Worm (Caenorhabditis elegans): ENCODE results near the gene mrps-26.

The mrps-26 gene

DNA sequence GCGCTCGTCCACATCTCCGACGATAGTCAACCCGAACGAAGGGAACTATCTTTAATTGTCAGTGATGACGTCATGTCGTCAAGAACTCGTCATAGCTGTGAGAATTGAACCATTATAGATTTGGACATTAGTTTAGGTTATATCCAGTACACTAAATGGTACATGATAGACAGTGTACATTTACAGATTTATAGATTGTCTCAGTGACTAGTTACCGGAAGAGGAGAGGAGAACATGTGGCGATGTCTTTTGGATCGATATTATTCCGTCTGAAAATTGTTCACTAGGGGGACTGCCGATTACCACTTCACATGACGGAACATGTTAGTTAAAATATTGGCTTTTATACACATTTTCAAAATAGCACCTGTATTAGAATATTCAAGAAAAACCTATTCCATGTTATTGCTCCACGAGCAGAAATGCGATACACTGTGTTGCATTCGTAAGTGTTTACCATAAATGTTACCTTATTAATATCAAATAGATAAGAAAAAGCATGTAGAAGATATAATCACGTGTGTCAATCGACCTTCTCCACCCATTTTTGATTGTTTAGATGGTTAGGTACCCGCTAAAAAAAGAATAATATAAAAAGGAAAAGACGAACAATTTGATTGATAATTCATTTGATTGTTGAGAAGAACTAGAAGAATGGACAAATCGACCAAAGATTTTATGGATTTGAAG lies 33.0 kb downstream of the mrps-26 start, which contains the start of gene ZC395.5:
ZC395.5 (plus strand) TSS at position 632 of the 690 bp plus-strand sequence.
- TF ChIP-seq ceh-83 (GFP tag; optimal IDR thresholded peaks at IDR 0.05) (no peak), zip-8 (tag; optimal IDR thresholded peaks at IDR 0.05) (peak; percentile 11), lsy-2 (tag; optimal IDR thresholded peaks at IDR 0.05) (no peak)

DNA sequence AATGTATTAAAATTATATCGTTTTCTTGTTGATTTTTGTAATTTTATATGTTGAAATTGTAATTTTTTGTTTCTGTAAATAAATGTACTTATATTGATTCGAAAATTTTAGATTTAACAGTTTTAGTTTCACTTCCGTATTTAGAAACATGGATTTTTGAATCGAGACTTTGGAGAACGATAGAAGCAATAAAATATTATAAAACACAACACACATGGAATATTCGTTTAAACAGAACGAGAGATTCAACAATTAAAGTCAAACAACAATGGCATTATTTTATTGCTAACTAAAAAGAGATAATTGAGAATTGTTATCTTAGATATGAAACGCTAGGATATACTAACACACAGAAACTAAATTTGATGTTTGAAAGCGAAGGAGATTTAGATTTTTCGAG lies 34.1 kb downstream of the mrps-26 start:
- TF ChIP-seq lin-13 (tag; optimal IDR thresholded peaks at IDR 0.05) = no peak
- TF ChIP-seq M03D4.4 (tag; optimal IDR thresholded peaks at IDR 0.05) = no peak
- TF ChIP-seq ceh-83 (GFP tag; optimal IDR thresholded peaks at IDR 0.05) = no peak
- TF ChIP-seq unc-62 (GFP tag; optimal IDR thresholded peaks at IDR 0.05) = no peak
- TF ChIP-seq lin-32 (GFP tag; optimal IDR thresholded peaks at IDR 0.05) = no peak

DNA sequence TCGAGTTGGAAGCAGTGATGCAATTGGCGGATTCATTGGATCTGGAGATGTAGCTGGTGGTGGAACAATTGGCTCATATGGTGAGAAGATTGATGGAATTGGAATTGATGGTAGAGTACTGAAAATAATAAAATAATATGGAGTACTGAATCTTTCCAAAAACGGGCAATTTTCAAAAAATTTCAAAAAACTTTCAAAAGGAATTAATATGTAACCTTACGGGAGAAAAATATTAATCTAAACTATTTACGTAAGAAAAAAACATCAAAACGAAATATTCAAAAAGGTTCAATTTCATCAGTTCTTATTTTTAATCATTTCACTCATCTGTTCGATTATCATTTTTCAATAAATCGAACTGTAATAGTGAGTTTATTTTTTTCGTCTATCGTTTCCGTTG lies 35.4 kb downstream of the mrps-26 start, which contains the start of gene ZC395.4:
ZC395.4 (plus strand) TSS at position 301 of the 400 bp plus-strand sequence.
- TF ChIP-seq lsy-2 (tag; optimal IDR thresholded peaks at IDR 0.05) (no peak), blmp-1 (tag; optimal IDR thresholded peaks at IDR 0.05) (no peak), M03D4.4 (tag; optimal IDR thresholded peaks at IDR 0.05) (no peak), sem-2 (GFP tag; optimal IDR thresholded peaks at IDR 0.05) (no peak), ham-2 (GFP tag; optimal IDR thresholded peaks at IDR 0.05) (no peak), tbx-8 (GFP tag; optimal IDR thresholded peaks at IDR 0.05) (no peak), zip-8 (tag; optimal IDR thresholded peaks at IDR 0.05) (no peak), hlh-1 (tag; optimal IDR thresholded peaks at IDR 0.05) (no peak), nhr-76 (tag; optimal IDR thresholded peaks at IDR 0.05) (no peak), mep-1 (tag; optimal IDR thresholded peaks at IDR 0.05) (no peak), sptf-1 (tag; optimal IDR thresholded peaks at IDR 0.05) (no peak), unc-120 (tag; optimal IDR thresholded peaks at IDR 0.05; ENCODE audit: poor library complexity, severe bottlenecking) (no peak), pha-4 (tag; optimal IDR thresholded peaks at IDR 0.05) (no peak), ces-1 (GFP tag; optimal IDR thresholded peaks at IDR 0.05) (no peak), elt-3 (tag; optimal IDR thresholded peaks at IDR 0.05) (no peak), ceh-39 (tag; optimal IDR thresholded peaks at IDR 0.05) (no peak)

DNA sequence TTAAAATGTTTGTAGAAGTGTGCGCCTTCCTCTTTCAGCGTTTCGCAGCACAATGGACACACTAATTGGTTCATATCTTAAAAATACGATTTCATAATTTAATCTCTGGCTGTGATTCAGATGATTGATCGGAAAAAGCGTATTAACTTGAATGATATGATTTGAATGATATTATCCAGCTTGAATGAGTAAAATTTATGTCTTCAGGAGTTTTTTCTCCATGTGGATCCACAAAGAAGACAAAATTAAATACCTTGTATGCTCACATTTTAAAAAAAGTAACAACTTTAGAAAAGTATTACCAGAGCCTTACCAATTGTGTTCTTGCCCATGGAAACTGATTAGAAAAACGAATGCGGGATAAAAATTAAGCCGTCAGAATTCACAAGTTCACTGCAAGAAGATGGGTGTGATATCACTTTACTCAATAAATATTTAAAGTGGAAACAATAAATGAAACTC lies 39.0 kb downstream of the mrps-26 start, which contains the start of gene ztf-8:
ztf-8 (minus strand) TSS at position 76 of the 462 bp plus-strand sequence.
- TF ChIP-seq lin-32 (GFP tag; optimal IDR thresholded peaks at IDR 0.05) (no peak), ces-1 (GFP tag; optimal IDR thresholded peaks at IDR 0.05) (peak; percentile 3)

DNA sequence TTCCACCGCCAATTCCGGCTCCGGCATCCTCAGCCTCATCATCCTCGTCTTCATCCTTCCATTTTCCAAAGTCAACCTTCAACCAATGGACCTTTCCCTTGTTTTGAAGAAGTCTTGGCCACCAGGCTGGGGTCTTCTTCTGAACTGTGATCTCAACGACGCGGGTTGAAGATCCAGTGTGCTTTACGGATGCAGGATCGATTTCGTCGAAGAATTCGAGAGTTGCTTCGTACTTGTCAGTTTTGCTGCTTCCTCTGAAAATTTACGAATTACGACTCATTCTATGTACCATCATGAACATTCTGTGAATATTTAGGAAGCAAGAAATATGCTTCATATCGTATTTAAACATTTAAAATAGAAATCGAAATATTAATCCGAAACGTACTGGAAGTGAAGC lies 39.8 kb downstream of the mrps-26 start:
- TF ChIP-seq ztf-11 (tag; optimal IDR thresholded peaks at IDR 0.05) = no peak
- no peak for TF ChIP-seq ces-1 (GFP tag; optimal IDR thresholded peaks at IDR 0.05)
- TF ChIP-seq lin-13 (tag; optimal IDR thresholded peaks at IDR 0.05) = no peak
- TF ChIP-seq unc-62 (GFP tag; optimal IDR thresholded peaks at IDR 0.05) = no peak
- no peak for TF ChIP-seq mab-5 (tag; optimal IDR thresholded peaks at IDR 0.05)
- TF ChIP-seq ham-2 (GFP tag; optimal IDR thresholded peaks at IDR 0.05) = no peak
- no peak for TF ChIP-seq cnd-1 (tag; optimal IDR thresholded peaks at IDR 0.05)
- no peak for TF ChIP-seq bed-3 (GFP tag; optimal IDR thresholded peaks at IDR 0.05)
- no peak for TF ChIP-seq tbx-8 (GFP tag; optimal IDR thresholded peaks at IDR 0.05)
- TF ChIP-seq nhr-76 (tag; optimal IDR thresholded peaks at IDR 0.05) = no peak
- no peak for TF ChIP-seq blmp-1 (tag; optimal IDR thresholded peaks at IDR 0.05)
- no peak for TF ChIP-seq nhr-237 (tag; optimal IDR thresholded peaks at IDR 0.05)
- TF ChIP-seq zip-8 (tag; optimal IDR thresholded peaks at IDR 0.05) = no peak
- TF ChIP-seq sptf-1 (tag; optimal IDR thresholded peaks at IDR 0.05) = no peak

DNA sequence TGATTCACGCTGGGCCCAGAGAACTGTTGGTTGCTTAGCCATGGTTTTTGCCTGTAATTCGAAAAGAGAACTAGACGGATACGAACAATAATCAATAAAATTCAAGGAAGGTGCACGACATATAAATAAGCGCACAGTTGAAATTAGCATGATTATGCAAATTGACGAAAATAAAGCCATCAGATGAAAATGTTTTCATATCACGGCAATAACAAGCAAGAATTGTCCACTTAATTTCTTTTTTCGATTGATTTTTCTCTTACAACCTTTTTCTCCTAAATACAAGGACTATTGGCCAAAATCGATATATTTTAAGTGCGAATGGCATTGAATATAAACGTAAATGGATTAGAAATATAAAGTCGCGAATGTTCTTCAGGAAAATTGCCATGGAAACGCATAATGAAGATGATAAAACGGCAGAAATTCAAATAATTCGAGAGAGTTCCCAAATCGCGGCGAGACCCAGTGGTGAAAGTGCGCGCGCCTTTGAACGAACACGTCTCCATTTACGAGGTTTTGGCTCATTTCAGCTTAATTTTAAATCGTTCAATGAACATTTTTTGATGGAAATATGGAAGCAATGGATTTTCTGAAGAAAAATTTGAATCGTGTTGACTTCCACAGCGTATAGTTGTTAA lies 40.4 kb downstream of the mrps-26 start, which contains the start of the genes daf-41 and toc-1:
daf-41 (minus strand) TSS at position 51 of the 641 bp plus-strand sequence.
toc-1 (plus strand) TSS at position 537 of the 641 bp plus-strand sequence.
- peak; percentile 55 for TF ChIP-seq mls-2 (tag; optimal IDR thresholded peaks at IDR 0.05)
- no peak for TF ChIP-seq ceh-43 (GFP tag; optimal IDR thresholded peaks at IDR 0.05)
- peak; percentile 72 for TF ChIP-seq ces-1 (GFP tag; optimal IDR thresholded peaks at IDR 0.05)
- TF ChIP-seq lin-13 (tag; optimal IDR thresholded peaks at IDR 0.05) = no peak
- peak; percentile 64 for TF ChIP-seq mep-1 (tag; optimal IDR thresholded peaks at IDR 0.05)
- peak; percentile 56 for TF ChIP-seq unc-120 (tag; optimal IDR thresholded peaks at IDR 0.05; ENCODE audit: poor library complexity, severe bottlenecking)
- TF ChIP-seq nhr-237 (tag; optimal IDR thresholded peaks at IDR 0.05) = peak; percentile 24

Data from whole organism, mixed stage, embryonic.